Worm (Caenorhabditis elegans) whole organism, L1 larva: ENCODE data around the gene ltah-1.2.

ENCODE experiments used
- blmp-1 ChIP-seq: fragments of 150-350 bp; optimal IDR thresholded peaks from 2 replicates; lab custom pipeline; 2014; ENCODE audit warnings: missing biosample characterization, missing genetic modification characterization
- ceh-82 ChIP-seq, 3 experiments: fragments of 150-350 bp in 1 of 3; sonication (generic microtip) in 2 of 3; optimal IDR thresholded peaks; 2 replicates each; lab custom pipeline; 2014 to 2017; ENCODE audit warnings: missing biosample characterization in 3 of 3, missing genetic modification characterization in 3 of 3
- elt-2 ChIP-seq: sonication (generic microtip); optimal IDR thresholded peaks from 2 replicates; lab custom pipeline; 2016; ENCODE audit warnings: missing genetic modification characterization, mild to moderate bottlenecking, inconsistent platforms, missing compliant biosample characterization, missing genetic modification reagents
- grh-1 ChIP-seq: fragments of 200-800 bp; sonication (Bioruptor generic); IDR thresholded peaks from 2 replicates; pipeline ENCODE4 v1.3.6; 2022; ENCODE audit warnings: missing genetic modification reagents, missing genetic modification characterization, missing compliant biosample characterization
- mdl-1 ChIP-seq, 2 experiments: fragments of 150-350 bp; optimal IDR thresholded peaks; 2 replicates each; lab custom pipeline; 2014 to 2017; ENCODE audit warnings: missing biosample characterization in 2 of 2, missing genetic modification characterization in 2 of 2, inconsistent platforms in 1 of 2
- nhr-237 ChIP-seq: fragments of 150-350 bp; optimal IDR thresholded peaks from 2 replicates; lab custom pipeline; 2014; ENCODE audit warnings: missing biosample characterization, missing genetic modification characterization
- nhr-76 ChIP-seq: sonication (generic microtip); optimal IDR thresholded peaks from 2 replicates; lab custom pipeline; 2017; ENCODE audit warnings: missing biosample characterization, missing genetic modification characterization
- pag-3 ChIP-seq: sonication (generic microtip); optimal IDR thresholded peaks from 2 replicates; lab custom pipeline; 2017; ENCODE audit warnings: missing genetic modification characterization, mild to moderate bottlenecking, missing compliant biosample characterization, antibody characterized with exemption, borderline replicate concordance; ENCODE audit not compliant: insufficient read depth
- rnt-1 ChIP-seq: sonication (generic microtip); optimal IDR thresholded peaks from 2 replicates; lab custom pipeline; 2016; ENCODE audit warnings: mild to moderate bottlenecking, missing genetic modification characterization, moderate library complexity, missing compliant biosample characterization
- unc-62 ChIP-seq: fragments of 150-350 bp; optimal IDR thresholded peaks from 2 replicates; lab custom pipeline; 2014; ENCODE audit warnings: missing biosample characterization, missing genetic modification reagents, missing genetic modification characterization
- ztf-4 ChIP-seq: fragments of 150-350 bp; optimal IDR thresholded peaks from 2 replicates; lab custom pipeline; 2014; ENCODE audit warnings: missing biosample characterization, missing genetic modification characterization

ce11 chrIV:3599958-3600357 lies 12.9 kb downstream of the ltah-1.2 start, which contains the start of gene Y37E11B.7:
- TF ChIP-seq grh-1 (GFP tag; lab: Robert Waterston, UW) (no peak), rnt-1 (tag; lab: Kevin White, UChicago) (no peak), blmp-1 (tag; lab: Kevin White, UChicago) (peak; percentile 85), elt-2 (no peak), nhr-237 (no peak), pag-3 (tag; lab: Kevin White, UChicago) (no peak), ztf-4 (tag; lab: Kevin White, UChicago) (no peak), unc-62 (GFP tag; lab: Kevin White, UChicago) (no peak), ceh-82 (tag; optimal IDR thresholded peaks at IDR 0.05; lab: Kevin White, UChicago) (no peak), mdl-1 (tag; optimal IDR thresholded peaks at IDR 0.05; lab: Kevin White, UChicago) (no peak), nhr-76 (tag; lab: Kevin White, UChicago) (no peak)
